Worm (Caenorhabditis elegans): ENCODE measurements around the gene fbxb-14.

The fbxb-14 gene

DNA sequence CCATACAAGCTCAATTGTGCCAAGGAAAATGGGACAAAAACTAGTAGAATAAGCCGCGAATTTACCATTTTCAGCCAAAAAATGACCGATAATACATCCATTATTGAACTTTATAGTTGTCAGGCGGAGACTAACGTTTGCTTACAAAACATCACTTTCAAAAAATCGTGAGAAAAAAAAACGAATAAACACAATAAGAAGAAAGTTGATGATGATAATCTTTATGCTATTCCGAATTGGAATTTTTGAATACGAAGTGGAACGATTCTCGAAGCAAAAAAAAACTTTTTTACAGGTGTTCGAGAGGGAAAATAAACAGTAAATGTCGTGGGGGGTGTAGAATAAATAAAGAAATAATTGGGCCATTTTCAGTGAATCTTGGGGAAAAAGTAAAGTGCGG lies 4.9 kb downstream of the fbxb-14 start, which contains the start of gene W08F4.7:
W08F4.7 (minus strand) TSS at position 101 of the 400 bp plus-strand sequence.
- TF ChIP-seq F13C5.2 (tag; optimal IDR thresholded peaks at IDR 0.05) (no peak), ceh-36 (tag; optimal IDR thresholded peaks at IDR 0.05) (no peak), ets-7 (tag; optimal IDR thresholded peaks at IDR 0.05) (no peak), pes-1 (GFP tag; IDR thresholded peaks at IDR 0.05) (no peak), ceh-13 (GFP tag; optimal IDR thresholded peaks at IDR 0.05) (no peak), tbx-11 (GFP tag; IDR thresholded peaks at IDR 0.05) (no peak), sea-1 (GFP tag; conservative IDR thresholded peaks at IDR 0.05) (no peak), hmg-4 (GFP tag; optimal IDR thresholded peaks at IDR 0.05) (no peak), tra-4 (tag; optimal IDR thresholded peaks at IDR 0.05) (no peak), aly-1 (tag; optimal IDR thresholded peaks at IDR 0.05) (no peak), scrt-1 (GFP tag; IDR thresholded peaks at IDR 0.05) (no peak), ama-1 (optimal IDR thresholded peaks at IDR 0.05) (no peak), B0310.2 (tag; optimal IDR thresholded peaks at IDR 0.05) (no peak), hnd-1 (tag; optimal IDR thresholded peaks at IDR 0.05) (no peak), tbx-37 (GFP tag; conservative IDR thresholded peaks at IDR 0.05) (no peak), hmbx-1 (tag; optimal IDR thresholded peaks at IDR 0.05) (no peak), flt-1 (GFP tag; IDR thresholded peaks at IDR 0.05) (no peak)

DNA sequence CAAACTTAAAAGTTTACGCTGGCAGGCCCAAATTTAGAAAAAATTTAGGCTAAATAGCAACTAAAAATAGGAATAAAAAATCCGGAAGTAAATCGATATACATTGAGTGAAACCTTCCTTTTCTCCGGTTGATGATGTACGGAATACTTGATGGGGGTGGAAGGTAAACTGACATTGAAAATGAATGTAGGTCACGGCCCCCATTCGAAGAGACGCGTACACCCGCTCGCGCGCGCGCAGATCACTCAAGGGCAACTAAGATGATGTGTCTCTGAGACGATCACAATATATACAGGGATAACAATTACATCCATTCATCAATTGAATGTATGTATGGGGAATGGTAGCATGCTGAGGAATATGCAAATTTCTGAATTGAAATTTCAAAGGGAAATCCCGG lies 8.5 kb downstream of the fbxb-14 start:
- TF ChIP-seq ets-7 (tag; optimal IDR thresholded peaks at IDR 0.05) = no peak
- no peak for TF ChIP-seq tra-4 (tag; optimal IDR thresholded peaks at IDR 0.05)
- no peak for TF ChIP-seq hnd-1 (tag; optimal IDR thresholded peaks at IDR 0.05)
- no peak for TF ChIP-seq aly-1 (tag; optimal IDR thresholded peaks at IDR 0.05)
- TF ChIP-seq ama-1 (optimal IDR thresholded peaks at IDR 0.05) = no peak
- no peak for TF ChIP-seq F13C5.2 (tag; optimal IDR thresholded peaks at IDR 0.05)
- TF ChIP-seq hmbx-1 (tag; optimal IDR thresholded peaks at IDR 0.05) = no peak
- no peak for TF ChIP-seq tbx-11 (GFP tag; IDR thresholded peaks at IDR 0.05)
- no peak for TF ChIP-seq pes-1 (GFP tag; IDR thresholded peaks at IDR 0.05)
- TF ChIP-seq hmg-4 (GFP tag; optimal IDR thresholded peaks at IDR 0.05) = no peak
- no peak for TF ChIP-seq tbx-37 (GFP tag; conservative IDR thresholded peaks at IDR 0.05)
- TF ChIP-seq scrt-1 (GFP tag; IDR thresholded peaks at IDR 0.05) = no peak
- no peak for TF ChIP-seq flt-1 (GFP tag; IDR thresholded peaks at IDR 0.05)
- TF ChIP-seq sea-1 (GFP tag; conservative IDR thresholded peaks at IDR 0.05) = no peak
- no peak for TF ChIP-seq ceh-36 (tag; optimal IDR thresholded peaks at IDR 0.05)
- no peak for TF ChIP-seq ceh-13 (GFP tag; optimal IDR thresholded peaks at IDR 0.05)
- TF ChIP-seq B0310.2 (tag; optimal IDR thresholded peaks at IDR 0.05) = no peak

DNA sequence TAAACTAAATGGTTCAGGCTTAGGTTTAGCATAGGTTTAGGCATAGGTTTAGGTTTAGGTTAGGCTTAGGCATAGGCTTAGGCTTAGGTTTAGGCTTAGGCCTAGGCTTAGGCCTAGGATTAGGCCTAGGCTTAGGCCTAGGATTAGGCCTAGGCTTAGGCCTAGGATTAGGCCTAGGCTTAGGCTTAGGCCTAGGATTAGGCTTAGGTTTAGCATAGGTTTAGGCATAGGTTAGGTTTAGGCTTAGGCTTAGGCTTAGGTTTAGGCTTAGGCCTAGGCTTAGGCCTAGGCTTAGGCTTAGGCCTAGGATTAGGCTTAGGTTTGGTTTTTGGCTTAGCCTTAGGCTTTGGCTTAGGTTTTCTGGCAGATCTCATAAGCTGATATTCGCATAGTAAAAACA lies 9.0 kb downstream of the fbxb-14 start:
- TF ChIP-seq ceh-36 (tag; optimal IDR thresholded peaks at IDR 0.05) (peak; percentile 88), pes-1 (GFP tag; IDR thresholded peaks at IDR 0.05) (peak; percentile 37; the same call in 1 of the 2 replicates)

DNA sequence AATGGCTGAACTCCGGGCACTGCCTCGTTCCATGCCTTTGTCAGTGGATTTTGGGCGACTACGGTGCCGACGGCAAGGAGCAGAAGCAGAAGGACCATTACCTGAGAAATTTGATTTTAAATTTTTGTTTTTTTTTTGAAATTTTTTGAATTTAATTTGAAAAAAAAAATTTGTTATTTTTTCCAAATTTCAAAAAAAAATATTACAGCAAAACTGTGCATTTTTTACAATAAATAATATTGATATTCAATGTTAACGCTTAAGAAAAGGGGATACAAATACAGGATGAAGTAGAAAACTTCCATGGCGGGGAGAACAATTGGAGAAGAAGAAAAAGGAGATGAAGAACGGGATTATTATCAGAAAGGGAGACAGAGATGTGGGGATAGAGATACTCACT lies 10.5 kb downstream of the fbxb-14 start, which contains the start of gene mlt-8:
mlt-8 (minus strand) TSS at position 101 of the 400 bp plus-strand sequence.
- TF ChIP-seq flt-1 (GFP tag; IDR thresholded peaks at IDR 0.05) = no peak
- no peak for TF ChIP-seq ceh-36 (tag; optimal IDR thresholded peaks at IDR 0.05)
- TF ChIP-seq hmg-4 (GFP tag; optimal IDR thresholded peaks at IDR 0.05) = no peak
- no peak for TF ChIP-seq tbx-37 (GFP tag; conservative IDR thresholded peaks at IDR 0.05)
- TF ChIP-seq ama-1 (optimal IDR thresholded peaks at IDR 0.05) = no peak
- TF ChIP-seq ets-7 (tag; optimal IDR thresholded peaks at IDR 0.05) = no peak
- TF ChIP-seq B0310.2 (tag; optimal IDR thresholded peaks at IDR 0.05) = no peak
- TF ChIP-seq F13C5.2 (tag; optimal IDR thresholded peaks at IDR 0.05) = no peak
- TF ChIP-seq tbx-11 (GFP tag; IDR thresholded peaks at IDR 0.05) = no peak
- no peak for TF ChIP-seq scrt-1 (GFP tag; IDR thresholded peaks at IDR 0.05)

DNA sequence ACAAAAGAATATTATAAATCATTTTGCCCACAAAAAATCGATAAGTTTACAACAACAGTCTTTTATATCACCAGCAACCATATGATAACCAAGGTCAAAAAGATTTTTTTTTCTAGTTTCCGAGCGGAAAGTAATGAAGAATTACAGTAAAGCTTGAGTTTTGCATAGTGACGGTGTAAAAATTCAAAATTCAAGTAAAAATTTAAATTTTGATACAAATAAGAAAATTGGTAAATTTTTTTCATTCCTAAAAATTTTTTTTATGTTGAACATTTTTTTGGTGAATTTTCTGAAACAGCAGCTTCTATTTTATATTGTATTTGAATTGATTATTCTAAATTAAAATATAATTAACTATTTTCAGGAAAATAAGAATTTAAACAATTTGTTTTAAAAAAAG lies 13.8 kb downstream of the fbxb-14 start, which contains the start of gene W08F4.5:
W08F4.5 (minus strand) TSS at position 101 of the 400 bp plus-strand sequence.
- TF ChIP-seq tbx-37 (GFP tag; conservative IDR thresholded peaks at IDR 0.05) (no peak), aly-1 (tag; optimal IDR thresholded peaks at IDR 0.05) (no peak), ceh-13 (GFP tag; optimal IDR thresholded peaks at IDR 0.05) (no peak), tra-4 (tag; optimal IDR thresholded peaks at IDR 0.05) (no peak), pes-1 (GFP tag; IDR thresholded peaks at IDR 0.05) (no peak), hnd-1 (tag; optimal IDR thresholded peaks at IDR 0.05) (no peak), ceh-36 (tag; optimal IDR thresholded peaks at IDR 0.05) (no peak), flt-1 (GFP tag; IDR thresholded peaks at IDR 0.05) (no peak), hmbx-1 (tag; optimal IDR thresholded peaks at IDR 0.05) (no peak), ama-1 (optimal IDR thresholded peaks at IDR 0.05) (no peak), tbx-11 (GFP tag; IDR thresholded peaks at IDR 0.05) (no peak), ets-7 (tag; optimal IDR thresholded peaks at IDR 0.05) (no peak)

DNA sequence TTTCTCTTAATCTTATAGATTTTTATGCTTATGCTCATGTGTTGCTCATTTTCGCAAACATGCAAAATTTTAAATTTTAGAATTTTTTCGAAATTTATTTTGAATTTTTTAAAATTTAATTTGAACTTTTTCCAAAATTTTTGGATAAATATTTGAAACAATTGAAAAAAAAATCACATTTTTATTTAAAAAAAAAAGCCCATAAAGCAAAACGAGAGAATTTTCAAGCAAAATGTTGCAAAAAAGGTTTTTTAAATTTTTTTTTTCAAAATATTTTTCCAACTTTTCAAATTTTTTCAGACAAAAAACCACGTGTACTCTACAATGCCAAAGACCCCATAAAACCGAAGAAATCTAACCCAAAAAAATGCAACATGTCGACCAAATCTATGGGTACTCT lies 26.4 kb downstream of the fbxb-14 start, which contains the start of the genes C09E8.1 and C09E8.6:
C09E8.1 (plus strand) TSS at position 301 of the 400 bp plus-strand sequence.
C09E8.6 (plus strand) TSS at position 313 of the 400 bp plus-strand sequence.
- TF ChIP-seq B0310.2 (tag; optimal IDR thresholded peaks at IDR 0.05) (no peak), aly-1 (tag; optimal IDR thresholded peaks at IDR 0.05) (no peak), tbx-11 (GFP tag; IDR thresholded peaks at IDR 0.05) (no peak), ceh-13 (GFP tag; optimal IDR thresholded peaks at IDR 0.05) (no peak), F13C5.2 (tag; optimal IDR thresholded peaks at IDR 0.05) (no peak), tbx-37 (GFP tag; conservative IDR thresholded peaks at IDR 0.05) (no peak), tra-4 (tag; optimal IDR thresholded peaks at IDR 0.05) (no peak), ceh-36 (tag; optimal IDR thresholded peaks at IDR 0.05) (no peak), scrt-1 (GFP tag; IDR thresholded peaks at IDR 0.05) (no peak)

DNA sequence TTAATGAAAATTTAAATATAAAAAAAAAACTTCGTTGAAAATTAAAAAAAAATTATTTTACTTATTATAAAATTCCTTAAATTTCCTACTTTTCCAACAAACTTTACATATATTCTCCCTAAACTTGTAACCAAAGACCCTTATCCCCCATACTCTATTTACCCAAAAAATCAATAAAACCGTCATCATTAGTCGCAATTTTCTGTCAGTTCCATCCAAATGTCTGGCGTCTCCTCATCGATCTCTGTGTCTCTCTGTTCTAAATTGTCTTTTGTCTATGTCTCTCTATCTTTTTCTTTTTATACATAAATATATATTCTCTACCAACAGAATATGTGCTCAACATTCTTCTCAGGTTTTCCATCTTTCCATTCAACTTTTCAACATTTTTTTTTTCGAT lies 27.2 kb downstream of the fbxb-14 start:
- TF ChIP-seq B0310.2 (tag; optimal IDR thresholded peaks at IDR 0.05) (no peak), hmg-4 (GFP tag; optimal IDR thresholded peaks at IDR 0.05) (no peak), sea-1 (GFP tag; conservative IDR thresholded peaks at IDR 0.05) (no peak), hnd-1 (tag; optimal IDR thresholded peaks at IDR 0.05) (no peak), aly-1 (tag; optimal IDR thresholded peaks at IDR 0.05) (no peak), hmbx-1 (tag; optimal IDR thresholded peaks at IDR 0.05) (no peak), ama-1 (optimal IDR thresholded peaks at IDR 0.05) (no peak), tbx-37 (GFP tag; conservative IDR thresholded peaks at IDR 0.05) (no peak), tra-4 (tag; optimal IDR thresholded peaks at IDR 0.05) (no peak), F13C5.2 (tag; optimal IDR thresholded peaks at IDR 0.05) (no peak), ets-7 (tag; optimal IDR thresholded peaks at IDR 0.05) (no peak), ceh-13 (GFP tag; optimal IDR thresholded peaks at IDR 0.05) (no peak), scrt-1 (GFP tag; IDR thresholded peaks at IDR 0.05) (no peak), ceh-36 (tag; optimal IDR thresholded peaks at IDR 0.05) (no peak), pes-1 (GFP tag; IDR thresholded peaks at IDR 0.05) (no peak), tbx-11 (GFP tag; IDR thresholded peaks at IDR 0.05) (no peak), flt-1 (GFP tag; IDR thresholded peaks at IDR 0.05) (no peak)

Measured in whole organism, early embryonic.